Worm (Caenorhabditis elegans) whole organism, late embryonic: ENCODE measurements around the gene gst-28.
A peak's percentile ranks its signal among the peaks of the same experiment; 100 is the strongest.

Experiments
- C08G9.2 ChIP-seq: sonication (generic microtip); optimal IDR thresholded peaks from 2 replicates; lab custom pipeline; 2016; ENCODE audit warnings: mild to moderate bottlenecking, missing genetic modification characterization, moderate library complexity, missing compliant biosample characterization
- C38D4.7 ChIP-seq: fragments of 200-800 bp; sonication (Bioruptor generic); optimal IDR thresholded peaks from 2 replicates; lab custom pipeline; 2018; ENCODE audit warnings: mild to moderate bottlenecking, missing genetic modification characterization, moderate library complexity, missing compliant biosample characterization
- K02D7.2 ChIP-seq: sonication (generic microtip); optimal IDR thresholded peaks from 2 replicates; lab custom pipeline; 2017; ENCODE audit warnings: mild to moderate bottlenecking, missing genetic modification characterization, missing compliant biosample characterization
- K09A11.1 ChIP-seq: sonication (generic microtip); optimal IDR thresholded peaks from 2 replicates; lab custom pipeline; 2017; ENCODE audit warnings: antibody characterized with exemption, mild to moderate bottlenecking, missing genetic modification characterization, missing compliant biosample characterization; ENCODE audit not compliant: insufficient read depth
- T23F11.4 ChIP-seq: fragments of 200-800 bp; sonication (Bioruptor generic); optimal IDR thresholded peaks from 2 replicates; lab custom pipeline; 2018; ENCODE audit warnings: mild to moderate bottlenecking, missing genetic modification characterization, missing compliant biosample characterization
- Y22D7AL.16 ChIP-seq: sonication (generic microtip); optimal IDR thresholded peaks from 2 replicates; lab custom pipeline; 2016; ENCODE audit warnings: missing genetic modification characterization, missing compliant biosample characterization
- ama-1 ChIP-seq: fragments of 150-350 bp; optimal IDR thresholded peaks from 2 replicates; lab custom pipeline; 2014
- ceh-14 ChIP-seq: sonication (generic microtip); optimal IDR thresholded peaks from 2 replicates; lab custom pipeline; 2016; ENCODE audit warnings: missing genotype, missing genetic modification characterization, missing compliant biosample characterization
- ceh-18 ChIP-seq: sonication (generic microtip); optimal IDR thresholded peaks from 2 replicates; lab custom pipeline; 2016; ENCODE audit warnings: missing genetic modification characterization, missing compliant biosample characterization
- ceh-19 ChIP-seq: fragments of 200-800 bp; sonication (Bioruptor generic); optimal IDR thresholded peaks from 2 replicates; lab custom pipeline; 2018; ENCODE audit warnings: mild to moderate bottlenecking, missing genetic modification characterization, missing compliant biosample characterization
- ceh-31 ChIP-seq: sonication (generic microtip); optimal IDR thresholded peaks from 2 replicates; lab custom pipeline; 2016; ENCODE audit warnings: missing genetic modification characterization, missing compliant biosample characterization
- ceh-45 ChIP-seq: fragments of 200-800 bp; sonication (Bioruptor generic); IDR thresholded peaks from 2 replicates; pipeline ENCODE4 v1.3.6; 2022; ENCODE audit warnings: missing genetic modification reagents, missing genetic modification characterization, missing compliant biosample characterization
- che-1 ChIP-seq: sonication (generic microtip); optimal IDR thresholded peaks from 2 replicates; lab custom pipeline; 2016; ENCODE audit warnings: mild to moderate bottlenecking, missing genetic modification characterization, missing compliant biosample characterization
- dmd-4 ChIP-seq: sonication (generic microtip); optimal IDR thresholded peaks from 2 replicates; lab custom pipeline; 2016; ENCODE audit warnings: borderline replicate concordance, missing genetic modification characterization, missing compliant biosample characterization
- elt-2 ChIP-seq: sonication (generic microtip); optimal IDR thresholded peaks from 2 replicates; lab custom pipeline; 2016; ENCODE audit warnings: missing genetic modification reagents, missing genetic modification characterization, missing compliant biosample characterization
- elt-4 ChIP-seq: sonication (generic microtip); optimal IDR thresholded peaks from 2 replicates; lab custom pipeline; 2016; ENCODE audit warnings: missing genetic modification characterization, missing compliant biosample characterization
- eyg-1 ChIP-seq: sonication (generic microtip); optimal IDR thresholded peaks from 2 replicates; lab custom pipeline; 2016; ENCODE audit warnings: missing genotype, missing genetic modification characterization, missing compliant biosample characterization
- fax-1 ChIP-seq: sonication (generic microtip); optimal IDR thresholded peaks from 2 replicates; lab custom pipeline; 2016; ENCODE audit warnings: missing genotype, missing genetic modification characterization, missing compliant biosample characterization
- fkh-6 ChIP-seq: sonication (generic microtip); optimal IDR thresholded peaks from 2 replicates; lab custom pipeline; 2016; ENCODE audit warnings: missing genetic modification characterization, missing compliant biosample characterization
- gmeb-2 ChIP-seq: sonication (generic microtip); optimal IDR thresholded peaks from 2 replicates; lab custom pipeline; 2016; ENCODE audit warnings: missing genetic modification characterization, inconsistent platforms, missing compliant biosample characterization
- hlh-30 ChIP-seq: sonication (generic microtip); optimal IDR thresholded peaks from 2 replicates; lab custom pipeline; 2017; ENCODE audit warnings: antibody characterized with exemption, missing genetic modification characterization, missing compliant biosample characterization; ENCODE audit not compliant: insufficient read depth
- lim-6 ChIP-seq: sonication (generic microtip); optimal IDR thresholded peaks from 2 replicates; lab custom pipeline; 2016; ENCODE audit warnings: missing genetic modification characterization, missing compliant biosample characterization
- lin-11 ChIP-seq: fragments of 200-800 bp; sonication (Bioruptor generic); optimal IDR thresholded peaks from 2 replicates; lab custom pipeline; 2018; ENCODE audit warnings: mild to moderate bottlenecking, missing genetic modification characterization, missing compliant biosample characterization
- madf-2 ChIP-seq: sonication (generic microtip); optimal IDR thresholded peaks from 2 replicates; lab custom pipeline; 2017; ENCODE audit warnings: missing genetic modification characterization, missing compliant biosample characterization
- mec-3 ChIP-seq: sonication (generic microtip); optimal IDR thresholded peaks from 2 replicates; lab custom pipeline; 2016; ENCODE audit warnings: borderline replicate concordance, missing genetic modification characterization, missing compliant biosample characterization
- nfya-1 ChIP-seq: sonication (generic microtip); optimal IDR thresholded peaks from 2 replicates; lab custom pipeline; 2017; ENCODE audit warnings: missing genetic modification characterization, mild to moderate bottlenecking, missing compliant biosample characterization, antibody characterized with exemption, moderate library complexity
- npax-4 ChIP-seq: sonication (generic microtip); optimal IDR thresholded peaks from 2 replicates; lab custom pipeline; 2016; ENCODE audit warnings: missing genetic modification characterization, missing compliant biosample characterization
- pat-9 ChIP-seq: fragments of 200-800 bp; sonication (Bioruptor generic); optimal IDR thresholded peaks from 2 replicates; lab custom pipeline; 2018; ENCODE audit warnings: mild to moderate bottlenecking, missing genetic modification characterization, moderate library complexity, missing compliant biosample characterization
- rnt-1 ChIP-seq: sonication (generic microtip); optimal IDR thresholded peaks from 2 replicates; lab custom pipeline; 2016; ENCODE audit warnings: missing genetic modification characterization, missing compliant biosample characterization
- tbx-2 ChIP-seq: sonication (generic microtip); optimal IDR thresholded peaks from 2 replicates; lab custom pipeline; 2016; ENCODE audit warnings: missing genetic modification characterization, missing compliant biosample characterization
- ttx-3 ChIP-seq: sonication (generic microtip); optimal IDR thresholded peaks from 2 replicates; lab custom pipeline; 2016; ENCODE audit warnings: missing genetic modification reagents, missing genetic modification characterization, missing compliant biosample characterization
- unc-3 ChIP-seq, 2 experiments: fragments of 200-800 bp in 1 of 2; sonication (Bioruptor generic) in 1 of 2; sonication (generic microtip) in 1 of 2; conservative IDR thresholded peaks in 1 of 2; optimal IDR thresholded peaks in 1 of 2; 2 replicates each; pipeline versions ENCODE4 v1.3.6 to Lab custom; 2016 to 2022; ENCODE audit warnings: missing compliant biosample characterization in 2 of 2, missing genetic modification characterization in 2 of 2, missing genetic modification reagents in 1 of 2
- unc-42 ChIP-seq: sonication (generic microtip); optimal IDR thresholded peaks from 2 replicates; lab custom pipeline; 2016; ENCODE audit warnings: missing genotype, missing genetic modification characterization, missing compliant biosample characterization
- unc-55 ChIP-seq: sonication (generic microtip); optimal IDR thresholded peaks from 2 replicates; lab custom pipeline; 2017; ENCODE audit warnings: missing biosample characterization, missing genetic modification reagents, missing genetic modification characterization
- ztf-16 ChIP-seq: sonication (generic microtip); optimal IDR thresholded peaks from 2 replicates; lab custom pipeline; 2017; ENCODE audit warnings: missing genetic modification characterization, missing compliant biosample characterization

Gene gst-28

DNA sequence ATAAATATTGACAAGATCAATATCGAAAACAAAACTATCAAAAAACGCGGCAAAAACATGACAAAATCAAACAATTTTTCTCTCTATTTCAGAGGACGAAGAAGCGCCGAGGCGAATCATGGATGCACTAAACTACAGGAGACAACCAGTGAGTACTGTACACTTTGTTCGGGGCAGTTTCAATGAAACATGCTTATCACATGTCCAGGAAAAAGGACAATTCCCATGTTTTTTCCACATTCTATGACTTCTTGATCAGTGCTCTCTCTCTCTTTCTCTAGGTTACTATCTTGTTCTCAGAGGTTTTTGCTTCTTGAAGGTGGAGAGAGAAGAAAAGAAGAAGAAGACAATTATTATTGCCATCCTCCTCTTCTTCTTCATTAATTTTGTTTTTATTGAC is 30.1 kb upstream of the gst-28 start:
- TF ChIP-seq ceh-31 (tag; lab: Kevin White, UChicago) (no peak), che-1 (tag; lab: Kevin White, UChicago) (no peak), K02D7.2 (no peak)

- TF ChIP-seq dmd-4 (no peak), fkh-6 (tag; lab: Kevin White, UChicago) (no peak), gmeb-2 (tag; lab: Kevin White, UChicago) (no peak), fax-1 (tag; lab: Kevin White, UChicago) (no peak), ceh-18 (tag; lab: Kevin White, UChicago) (no peak), tbx-2 (tag; lab: Kevin White, UChicago) (no peak), madf-2 (tag; lab: Kevin White, UChicago) (no peak), ttx-3 (tag; lab: Kevin White, UChicago) (no peak), rnt-1 (tag; lab: Kevin White, UChicago) (no peak), ceh-45 (GFP tag; lab: Robert Waterston, UW) (no peak), C08G9.2 (tag; lab: Kevin White, UChicago) (no peak), K09A11.1 (tag; lab: Kevin White, UChicago) (no peak), mec-3 (tag; lab: Kevin White, UChicago) (no peak), T23F11.4 (no peak), lim-6 (tag; lab: Kevin White, UChicago) (no peak)
These were observed 29.1 kb upstream of the gst-28 start, which contains the start of gene spsb-1 for ce11 chrII:15196433-15196832. spsb-1 (plus strand) TSS chrII:15196733.

DNA sequence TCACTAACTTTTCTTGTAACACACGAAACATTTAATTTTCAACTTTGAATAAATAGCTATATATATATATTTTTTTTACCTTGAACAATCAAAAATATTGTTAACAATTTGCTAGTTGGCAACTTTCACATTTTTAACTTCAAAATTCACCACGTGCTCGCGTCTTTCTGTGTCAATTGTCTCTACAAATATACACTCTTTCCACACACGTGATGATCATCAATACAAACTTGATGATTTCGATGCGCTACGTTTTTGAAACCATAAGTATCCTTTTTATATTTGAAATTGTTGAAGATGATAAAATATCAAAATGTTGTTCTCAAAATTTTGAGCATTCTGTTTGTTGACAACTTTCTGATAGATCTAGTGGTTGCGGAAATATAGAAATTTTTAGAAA is 28.0 kb upstream of the gst-28 start:
- TF ChIP-seq K02D7.2 (no peak), fkh-6 (tag; lab: Kevin White, UChicago) (no peak), ceh-18 (tag; lab: Kevin White, UChicago) (no peak), ceh-19 (GFP tag; lab: Kevin White, UChicago) (no peak), Y22D7AL.16 (tag; lab: Kevin White, UChicago) (no peak), C38D4.7 (GFP tag; lab: Kevin White, UChicago) (no peak), lin-11 (tag; lab: Kevin White, UChicago) (no peak), ama-1 (lab: Kevin White, UChicago) (no peak), ceh-31 (tag; lab: Kevin White, UChicago) (no peak), elt-4 (tag; lab: Kevin White, UChicago) (no peak), madf-2 (tag; lab: Kevin White, UChicago) (no peak), pat-9 (tag; lab: Kevin White, UChicago) (no peak), ztf-16 (tag; lab: Kevin White, UChicago) (no peak), eyg-1 (no peak), elt-2 (tag; lab: Kevin White, UChicago) (no peak), unc-3 (GFP tag; conservative IDR thresholded peaks at IDR 0.05; lab: Robert Waterston, UW) (no peak), unc-3 (tag; optimal IDR thresholded peaks at IDR 0.05; lab: Kevin White, UChicago) (no peak), T23F11.4 (no peak)
- TF ChIP-seq, all 69 proteins: peak for 0

- TF ChIP-seq hlh-30: peak; percentile 36
- TF ChIP-seq npax-4 (tag; lab: Kevin White, UChicago): no peak
- TF ChIP-seq ceh-18 (tag; lab: Kevin White, UChicago): peak; percentile 63
These were observed 26.6 kb upstream of the gst-28 start for ce11 chrII:15193961-15194360.

DNA sequence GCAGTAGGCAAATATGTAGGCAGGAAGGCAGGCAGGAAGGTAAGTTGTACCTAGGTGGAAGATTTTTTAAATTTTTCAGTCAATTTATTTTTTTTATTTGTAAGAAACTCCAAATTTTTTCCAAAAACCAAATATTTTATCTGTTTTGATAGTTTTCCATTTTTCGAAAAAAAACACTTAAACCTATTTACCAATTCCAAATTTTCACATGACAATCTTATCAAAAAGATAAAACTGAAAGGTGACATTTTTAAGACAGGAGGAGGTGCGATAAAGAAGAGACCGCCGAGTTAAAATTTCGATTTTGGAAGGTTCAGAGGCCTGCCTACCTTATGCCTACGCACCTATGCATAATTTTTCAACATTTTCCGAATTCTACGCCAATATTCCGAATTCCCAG is 23.6 kb upstream of the gst-28 start:
- TF ChIP-seq unc-55 (GFP tag; lab: Kevin White, UChicago): no peak
- no peak for TF ChIP-seq rnt-1 (tag; lab: Kevin White, UChicago)
- no peak for TF ChIP-seq ztf-16 (tag; lab: Kevin White, UChicago)
- TF ChIP-seq lin-11 (tag; lab: Kevin White, UChicago): no peak
- TF ChIP-seq tbx-2 (tag; lab: Kevin White, UChicago): no peak
- no peak for TF ChIP-seq unc-42
- no peak for TF ChIP-seq ceh-14
- TF ChIP-seq nfya-1 (tag; lab: Kevin White, UChicago): no peak
- TF ChIP-seq K02D7.2: no peak
- TF ChIP-seq K09A11.1 (tag; lab: Kevin White, UChicago): no peak
